Fruit fly (Drosophila melanogaster): ENCODE measurements around the gene alpha-Man-Ib.

DNA sequence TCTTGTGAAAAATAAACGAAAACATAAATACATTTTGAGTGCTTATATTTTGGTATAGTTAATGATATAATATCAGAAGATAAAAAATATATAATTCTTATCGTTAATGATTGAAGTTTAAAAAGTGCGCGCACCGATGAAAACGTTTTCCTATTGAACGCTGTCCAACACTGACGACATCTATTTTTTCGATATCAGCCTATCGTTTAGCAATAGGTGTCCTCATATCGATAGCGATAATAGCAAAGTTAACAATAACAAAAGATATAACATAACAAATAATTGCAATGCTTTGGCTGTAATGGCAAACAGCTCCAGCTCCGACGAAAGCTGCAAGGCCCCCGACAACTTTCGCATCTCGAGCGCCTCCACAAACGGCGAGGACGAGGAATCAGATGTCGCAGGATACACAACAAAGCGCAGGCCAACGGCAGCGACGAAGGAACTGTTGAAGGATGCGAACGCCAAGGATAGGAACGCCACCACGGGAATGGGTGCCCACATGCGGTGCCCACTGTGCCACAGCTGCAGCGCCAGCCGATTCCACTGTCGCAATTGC is 3.6 kb upstream of the alpha-Man-Ib start, which contains the start of gene Atg14:
- TF ChIP-seq CG8478 (optimal IDR thresholded peaks at IDR 0.05) (no peak), CTCF (optimal IDR thresholded peaks at IDR 0.05) (no peak)

All from S2 (cell line).